Fruit fly (Drosophila melanogaster): ENCODE results near the gene SLIRP1.

SLIRP1 gene

DNA sequence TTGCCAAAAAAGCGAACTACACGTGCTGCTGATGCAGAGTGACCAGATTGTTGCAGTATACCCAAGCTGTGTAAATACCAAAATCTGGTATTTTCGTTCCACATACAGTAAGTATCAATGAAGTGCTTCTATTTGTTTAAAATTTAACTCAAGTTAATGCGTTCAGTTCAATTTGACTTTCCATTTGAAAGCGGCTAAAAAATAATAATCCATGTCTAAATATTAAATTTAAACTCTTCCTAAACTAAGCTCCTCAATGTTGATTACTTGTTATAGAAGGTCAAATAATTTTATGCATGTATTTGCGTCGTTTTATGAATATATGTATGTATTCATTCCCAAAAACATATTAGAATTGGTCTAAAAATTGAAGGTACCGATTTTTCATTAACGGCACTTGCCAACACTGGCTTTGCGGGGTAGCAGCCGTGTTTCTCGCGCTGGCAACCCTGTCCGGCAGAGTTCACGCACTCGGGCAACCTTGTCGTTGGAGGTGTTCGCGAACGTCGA lies 30.8 kb upstream of the SLIRP1 start, which contains the start of the genes peng and sol (continued):
- TF ChIP-seq Spps (tag; optimal IDR thresholded peaks at IDR 0.05) (no peak), pita (GFP tag; optimal IDR thresholded peaks at IDR 0.05) (no peak), tgo (GFP tag; IDR thresholded peaks at IDR 0.05) (peak; percentile 73), CG10543 (GFP tag; optimal IDR thresholded peaks at IDR 0.05) (peak; percentile 38), ftz-f1 (GFP tag; optimal IDR thresholded peaks at IDR 0.05) (peak; percentile 49), Fer3 (tag; optimal IDR thresholded peaks at IDR 0.05) (peak; percentile 66), fd102C (GFP tag; optimal IDR thresholded peaks at IDR 0.05) (no peak), NC2β (GFP tag; optimal IDR thresholded peaks at IDR 0.05) (peak; percentile 51), ranshi (GFP tag; IDR thresholded peaks at IDR 0.05) (peak; percentile 57; the same call in 1 of the 2 replicates), Dek (tag; optimal IDR thresholded peaks at IDR 0.05) (peak; percentile 66), twi (tag; optimal IDR thresholded peaks at IDR 0.05) (peak; percentile 50), GATAe (GFP tag; conservative IDR thresholded peaks at IDR 0.05) (no peak), amos (GFP tag; IDR thresholded peaks at IDR 0.05; ENCODE audit: partially characterized antibody) (peak; percentile 35; the same call in 1 of the 2 replicates), slp2 (GFP tag; optimal IDR thresholded peaks at IDR 0.05) (peak; percentile 43), Atf-2 (GFP tag; optimal IDR thresholded peaks at IDR 0.05) (peak; percentile 69), CG6765 (GFP tag; optimal IDR thresholded peaks at IDR 0.05) (peak; percentile 19), Hr39 (optimal IDR thresholded peaks at IDR 0.05) (no peak), Ets65A (GFP tag) (peak; percentile 96), Abd-B (GFP tag; optimal IDR thresholded peaks at IDR 0.05) (peak; percentile 72), ap (GFP tag; IDR thresholded peaks at IDR 0.05) (no peak), gro (GFP tag; optimal IDR thresholded peaks at IDR 0.05) (peak; percentile 58), CG2678 (tag; optimal IDR thresholded peaks at IDR 0.05) (peak; percentile 76), bigmax (GFP tag; optimal IDR thresholded peaks at IDR 0.05) (no peak), org-1 (GFP tag; optimal IDR thresholded peaks at IDR 0.05) (peak; percentile 59), Lhr (GFP tag; optimal IDR thresholded peaks at IDR 0.05) (peak; percentile 80), disco-r (GFP tag; optimal IDR thresholded peaks at IDR 0.05) (peak; percentile 33), CG17328 (GFP tag; IDR thresholded peaks at IDR 0.05) (peak; percentile 36), Doc2 (GFP tag; IDR thresholded peaks at IDR 0.05) (no peak), sug (tag; optimal IDR thresholded peaks at IDR 0.05) (peak; percentile 44), Opbp (GFP tag; IDR thresholded peaks at IDR 0.05; ENCODE audit: partially characterized antibody) (no peak), da (GFP tag; optimal IDR thresholded peaks at IDR 0.05) (peak; percentile 12), Poxn (GFP tag; IDR thresholded peaks at IDR 0.05) (no peak), ems (GFP tag; optimal IDR thresholded peaks at IDR 0.05) (peak; percentile 44), Camta (GFP tag; optimal IDR thresholded peaks at IDR 0.05) (peak; percentile 71), CG17912 (GFP tag; optimal IDR thresholded peaks at IDR 0.05) (no peak), Sox102F (GFP tag; optimal IDR thresholded peaks at IDR 0.05) (peak; percentile 69), schlank (tag; optimal IDR thresholded peaks at IDR 0.05) (peak; percentile 47), jumu (GFP tag; optimal IDR thresholded peaks at IDR 0.05) (peak; percentile 58), HHEX (GFP tag; optimal IDR thresholded peaks at IDR 0.05) (peak; percentile 75), CG18476 (GFP tag; optimal IDR thresholded peaks at IDR 0.05) (peak; percentile 69), Xrp1 (GFP tag; IDR thresholded peaks at IDR 0.05) (peak; percentile 56), dati (GFP tag; IDR thresholded peaks at IDR 0.05) (no peak), emc (GFP tag; optimal IDR thresholded peaks at IDR 0.05) (no peak), usp (GFP tag; optimal IDR thresholded peaks at IDR 0.05) (no peak), CG9797 (GFP tag; optimal IDR thresholded peaks at IDR 0.05) (peak; percentile 71), CG10959 (GFP tag; IDR thresholded peaks at IDR 0.05) (no peak), ATbp (GFP tag; optimal IDR thresholded peaks at IDR 0.05) (no peak), CG15269 (tag; optimal IDR thresholded peaks at IDR 0.05) (peak; percentile 68), CG34422 (GFP tag; IDR thresholded peaks at IDR 0.05) (no peak; the same call in 2 of the 3 replicates), yki (optimal IDR thresholded peaks at IDR 0.05) (no peak), klu (GFP tag; IDR thresholded peaks at IDR 0.05) (peak; percentile 52), CG11504 (tag; optimal IDR thresholded peaks at IDR 0.05) (no peak)

Measured in whole organism, embryonic.